Fruit fly (Drosophila melanogaster) whole organism, embryonic: Measurements from ENCODE around the gene Awh.

Experiments used
- Ada2b ChIP-seq: fragments of 200-800 bp; sonication (Bioruptor generic); IDR thresholded peaks from 2 replicates; pipeline ENCODE4 v1.3.6; 2022; ENCODE audit warnings: missing biosample characterization, missing genetic modification characterization
- CG12769 ChIP-seq: fragments of 200-800 bp; sonication (Bioruptor generic); optimal IDR thresholded peaks from 2 replicates; lab custom pipeline; 2019; ENCODE audit warnings: missing biosample characterization, mild to moderate bottlenecking, missing genetic modification characterization, moderate library complexity
- CG8290 ChIP-seq, 3 experiments: fragments of 200-800 bp; sonication (Bioruptor generic); optimal IDR thresholded peaks; 2 replicates each; lab custom pipeline; 2016 to 2019; ENCODE audit warnings: missing biosample characterization in 3 of 3, missing genetic modification characterization in 3 of 3, mild to moderate bottlenecking in 2 of 3, moderate library complexity in 1 of 3
- CG8388 ChIP-seq: fragments of 200-800 bp; sonication (Bioruptor generic); optimal IDR thresholded peaks from 2 replicates; lab custom pipeline; 2019; ENCODE audit warnings: missing biosample characterization, mild to moderate bottlenecking, missing genetic modification characterization, moderate library complexity
- Sox102F ChIP-seq: fragments of 200-800 bp; sonication (Bioruptor generic); optimal IDR thresholded peaks from 2 replicates; lab custom pipeline; 2018; ENCODE audit warnings: missing biosample characterization, mild to moderate bottlenecking, missing genetic modification characterization, moderate library complexity
- ap ChIP-seq: fragments of 200-800 bp; sonication (Bioruptor generic); IDR thresholded peaks from 2 replicates; pipeline ENCODE4 v1.3.6; 2022; ENCODE audit warnings: missing biosample characterization, missing genetic modification characterization
- crc ChIP-seq: fragments of 200-800 bp; sonication (Bioruptor generic); optimal IDR thresholded peaks from 2 replicates; lab custom pipeline; 2016; ENCODE audit warnings: missing biosample characterization, missing genetic modification characterization
- seq ChIP-seq: fragments of 200-800 bp; sonication (Bioruptor generic); IDR thresholded peaks from 2 replicates; pipeline ENCODE4 v1.3.6; 2022; ENCODE audit warnings: missing biosample characterization, missing genetic modification characterization
- slou ChIP-seq: fragments of 200-800 bp; sonication (Bioruptor generic); optimal IDR thresholded peaks from 3 replicates; lab custom pipeline; 2016; ENCODE audit warnings: missing biosample characterization, missing genetic modification characterization

dm6 chr3L:3806330-3806729 lies 39.7 kb upstream of the Awh start, which contains the start of the genes CG32264, ntc and IntS10:
- TF ChIP-seq crc (GFP tag; lab: Kevin White, UChicago) (peak; percentile 68), Ada2b (GFP tag; lab: Robert Waterston, UW) (no peak), Sox102F (GFP tag; lab: Kevin White, UChicago) (no peak), ap (GFP tag; lab: Robert Waterston, UW) (peak; percentile 21; the same call in 1 of the 2 replicates), CG8388 (GFP tag; lab: Kevin White, UChicago) (peak; percentile 52), CG12769 (peak; percentile 49), CG8290 (GFP tag; optimal IDR thresholded peaks at IDR 0.05; lab: Kevin White, UChicago) (peak; percentile 66), CG8290 (tag; optimal IDR thresholded peaks at IDR 0.05; lab: Kevin White, UChicago) (peak; percentile 16 to 50), seq (GFP tag; lab: Robert Waterston, UW) (no peak), slou (GFP tag; lab: Kevin White, UChicago) (peak; percentile 33)
